Fruit fly (Drosophila melanogaster) whole organism, embryonic: ENCODE results near the gene CG3078.

ENCODE experiments used
- Atf3 ChIP-seq: fragments of 200-800 bp; sonication (Bioruptor generic); optimal IDR thresholded peaks from 3 replicates; lab custom pipeline; 2016; ENCODE audit warnings: missing biosample characterization, missing genetic modification characterization
- CG10147 ChIP-seq: fragments of 200-800 bp; sonication (Bioruptor generic); optimal IDR thresholded peaks from 2 replicates; lab custom pipeline; 2019; ENCODE audit warnings: missing biosample characterization, mild to moderate bottlenecking, missing genetic modification characterization, moderate library complexity
- CG11093 ChIP-seq: fragments of 200-800 bp; sonication (Bioruptor generic); IDR thresholded peaks from 3 replicates; pipeline ENCODE4 v1.3.6; 2022; ENCODE audit warnings: missing biosample characterization, missing genetic modification characterization
- CG13123 ChIP-seq: fragments of 200-800 bp; sonication (Bioruptor generic); optimal IDR thresholded peaks from 2 replicates; lab custom pipeline; 2016; ENCODE audit warnings: missing biosample characterization, missing genetic modification characterization
- CG14014 ChIP-seq: fragments of 200-800 bp; sonication (Bioruptor generic); IDR thresholded peaks from 2 replicates; pipeline ENCODE4 v1.3.6; 2022; ENCODE audit warnings: missing biosample characterization, missing genetic modification characterization
- CG16813 ChIP-seq: fragments of 200-800 bp; sonication (Bioruptor generic); IDR thresholded peaks from 3 replicates; pipeline ENCODE4 v1.3.6; 2022; ENCODE audit warnings: missing biosample characterization, missing genetic modification characterization; ENCODE audit not compliant: partially characterized antibody
- CG2116 ChIP-seq: fragments of 200-800 bp; sonication (Bioruptor generic); optimal IDR thresholded peaks from 3 replicates; lab custom pipeline; 2018; ENCODE audit warnings: missing biosample characterization, mild to moderate bottlenecking, missing genetic modification characterization
- CG43689 ChIP-seq: fragments of 200-800 bp; sonication (Bioruptor generic); IDR thresholded peaks from 2 replicates; pipeline ENCODE4 v1.3.6; 2022; ENCODE audit warnings: missing biosample characterization, missing genetic modification characterization
- CG5953 ChIP-seq: fragments of 200-800 bp; sonication (Bioruptor generic); IDR thresholded peaks from 2 replicates; pipeline ENCODE4 v1.3.6; 2022; ENCODE audit warnings: missing biosample characterization, missing genetic modification characterization
- CG6683 ChIP-seq: fragments of 200-800 bp; sonication (Bioruptor generic); optimal IDR thresholded peaks from 2 replicates; lab custom pipeline; 2017; ENCODE audit warnings: missing biosample characterization, mild to moderate bottlenecking, missing genetic modification characterization, missing genetic modification reagents
- CG9797 ChIP-seq: fragments of 200-800 bp; sonication (Bioruptor generic); optimal IDR thresholded peaks from 3 replicates; lab custom pipeline; 2018; ENCODE audit warnings: missing biosample characterization, mild to moderate bottlenecking, missing genetic modification characterization
- CkIIα-i1 ChIP-seq: fragments of 200-800 bp; sonication (Bioruptor generic); IDR thresholded peaks from 2 replicates; pipeline ENCODE4 v1.3.6; 2022; ENCODE audit warnings: missing biosample characterization, missing genetic modification characterization
- D19A ChIP-seq: fragments of 200-800 bp; optimal IDR thresholded peaks from 3 replicates; lab custom pipeline; 2019; ENCODE audit warnings: missing biosample characterization, mild to moderate bottlenecking, missing genetic modification characterization, moderate library complexity
- Dip2 ChIP-seq: fragments of 200-800 bp; sonication (Bioruptor generic); IDR thresholded peaks from 2 replicates; pipeline ENCODE4 v1.3.6; 2022; ENCODE audit warnings: missing biosample characterization, missing genetic modification characterization
- E2f1 ChIP-seq: fragments of 200-800 bp; sonication (Bioruptor generic); IDR thresholded peaks from 2 replicates; pipeline ENCODE4 v1.3.6; 2022; ENCODE audit warnings: missing biosample characterization, missing genetic modification characterization
- Ets65A ChIP-seq: fragments of 200-800 bp; sonication (Bioruptor generic); peaks from one replicate; lab custom pipeline; 2016; ENCODE audit warnings: missing biosample characterization, missing genetic modification characterization
- H15 ChIP-seq: fragments of 200-800 bp; sonication (Bioruptor generic); IDR thresholded peaks from 3 replicates; pipeline ENCODE4 v1.3.6; 2022; ENCODE audit warnings: missing biosample characterization, missing genetic modification characterization
- H2.0 ChIP-seq: fragments of 200-800 bp; sonication (Bioruptor generic); IDR thresholded peaks from 2 replicates; pipeline ENCODE4 v1.3.6; 2022; ENCODE audit warnings: missing biosample characterization, missing genetic modification characterization
- Hr3 ChIP-seq: fragments of 200-800 bp; sonication (Bioruptor generic); optimal IDR thresholded peaks from 3 replicates; lab custom pipeline; 2016; ENCODE audit warnings: missing biosample characterization, missing genetic modification characterization
- Lpt ChIP-seq: fragments of >200 bp; optimal IDR thresholded peaks from 2 replicates; lab custom pipeline; 2018; ENCODE audit warnings: missing biosample characterization, missing genetic modification characterization
- Meics ChIP-seq: fragments of 200-800 bp; sonication (Bioruptor generic); optimal IDR thresholded peaks from 2 replicates; lab custom pipeline; 2017; ENCODE audit warnings: missing biosample characterization, mild to moderate bottlenecking, missing genetic modification characterization
- NC2β ChIP-seq: fragments of 200-800 bp; sonication (Bioruptor generic); optimal IDR thresholded peaks from 2 replicates; lab custom pipeline; 2016; ENCODE audit warnings: missing biosample characterization, missing genetic modification characterization
- Nf-YA ChIP-seq: fragments of 200-800 bp; sonication (Bioruptor generic); IDR thresholded peaks from 2 replicates; pipeline ENCODE4 v1.3.6; 2022; ENCODE audit warnings: missing biosample characterization, missing genetic modification characterization
- Oli ChIP-seq: fragments of 200-800 bp; sonication (Bioruptor generic); optimal IDR thresholded peaks from 2 replicates; lab custom pipeline; 2018; ENCODE audit warnings: missing biosample characterization, mild to moderate bottlenecking, missing genetic modification characterization, moderate library complexity
- Ptx1 ChIP-seq: fragments of 200-800 bp; sonication (Bioruptor generic); IDR thresholded peaks from 2 replicates; pipeline ENCODE4 v1.3.6; 2022; ENCODE audit warnings: missing biosample characterization, missing genetic modification characterization
- Sin3A ChIP-seq: fragments of >200 bp; optimal IDR thresholded peaks from 2 replicates; lab custom pipeline; 2018
- Usf ChIP-seq: fragments of 200-800 bp; sonication (Bioruptor generic); optimal IDR thresholded peaks from 2 replicates; lab custom pipeline; 2017; ENCODE audit warnings: missing genotype, missing biosample characterization, missing genetic modification characterization
- ab ChIP-seq: fragments of 200-800 bp; sonication (Bioruptor generic); optimal IDR thresholded peaks from 2 replicates; lab custom pipeline; 2016; ENCODE audit warnings: missing biosample characterization, missing genetic modification characterization
- ato ChIP-seq: fragments of 200-800 bp; sonication (Bioruptor generic); IDR thresholded peaks from 2 replicates; pipeline ENCODE4 v1.3.6; 2022; ENCODE audit warnings: missing biosample characterization, missing genetic modification characterization; ENCODE audit not compliant: partially characterized antibody
- az2 ChIP-seq: fragments of 200-800 bp; sonication (Bioruptor generic); optimal IDR thresholded peaks from 3 replicates; lab custom pipeline; 2016; ENCODE audit warnings: missing biosample characterization, missing genetic modification characterization
- bowl ChIP-seq: fragments of 200-800 bp; sonication (Bioruptor generic); IDR thresholded peaks from 2 replicates; pipeline ENCODE4 v1.3.6; 2022; ENCODE audit warnings: missing biosample characterization, missing genetic modification characterization
- chinmo ChIP-seq: fragments of 200-800 bp; sonication (Bioruptor generic); IDR thresholded peaks from 4 replicates; pipeline ENCODE4 v1.3.6; 2022; ENCODE audit warnings: missing biosample characterization, missing genetic modification characterization; ENCODE audit not compliant: partially characterized antibody
- corto ChIP-seq: fragments of 200-800 bp; sonication (Bioruptor generic); optimal IDR thresholded peaks from 2 replicates; lab custom pipeline; 2016; ENCODE audit warnings: missing biosample characterization, mild to moderate bottlenecking, missing genetic modification characterization, moderate library complexity
- danr ChIP-seq: fragments of 200-800 bp; sonication (Bioruptor generic); IDR thresholded peaks from 2 replicates; pipeline ENCODE4 v1.3.6; 2022; ENCODE audit warnings: missing biosample characterization, missing genetic modification characterization
- ewg ChIP-seq: fragments of 200-800 bp; sonication (Bioruptor generic); optimal IDR thresholded peaks from 3 replicates; lab custom pipeline; 2017; ENCODE audit warnings: mild to moderate bottlenecking, missing biosample characterization, missing genetic modification reagents, missing genetic modification characterization
- exex ChIP-seq: fragments of 200-800 bp; sonication (Bioruptor generic); optimal IDR thresholded peaks from 4 replicates; lab custom pipeline; 2018; ENCODE audit warnings: missing biosample characterization, mild to moderate bottlenecking, missing genetic modification characterization, moderate library complexity
- jing ChIP-seq: fragments of 200-800 bp; sonication (Bioruptor generic); optimal IDR thresholded peaks from 2 replicates; lab custom pipeline; 2018; ENCODE audit warnings: missing biosample characterization, mild to moderate bottlenecking, missing genetic modification characterization
- klu ChIP-seq: fragments of 200-800 bp; sonication (Bioruptor generic); IDR thresholded peaks from 2 replicates; pipeline ENCODE4 v1.3.6; 2022; ENCODE audit warnings: missing biosample characterization, missing genetic modification characterization
- kni ChIP-seq: fragments of 200-800 bp; sonication (Bioruptor generic); optimal IDR thresholded peaks from 3 replicates; lab custom pipeline; 2017; ENCODE audit warnings: mild to moderate bottlenecking, missing biosample characterization, missing genetic modification reagents, missing genetic modification characterization
- lilli ChIP-seq: fragments of 200-800 bp; sonication (Bioruptor generic); optimal IDR thresholded peaks from 3 replicates; lab custom pipeline; 2016; ENCODE audit warnings: missing biosample characterization, missing genetic modification characterization
- lola ChIP-seq, 3 experiments: fragments of >200 bp in 2 of 3; fragments of 200-800 bp in 1 of 3; sonication (Bioruptor generic) in 1 of 3; optimal IDR thresholded peaks; 2 replicates each; lab custom pipeline; 2017 to 2019; ENCODE audit warnings: missing biosample characterization in 3 of 3, missing genetic modification characterization in 3 of 3, mild to moderate bottlenecking in 1 of 3, moderate library complexity in 1 of 3
- mam ChIP-seq: fragments of 200-800 bp; sonication (Bioruptor generic); optimal IDR thresholded peaks from 3 replicates; lab custom pipeline; 2016; ENCODE audit warnings: missing biosample characterization, missing genetic modification characterization
- nerfin-2 ChIP-seq: fragments of 200-800 bp; sonication (Bioruptor generic); IDR thresholded peaks from 2 replicates; pipeline ENCODE4 v1.3.6; 2022; ENCODE audit warnings: missing biosample characterization, missing genetic modification characterization; ENCODE audit not compliant: partially characterized antibody
- row ChIP-seq: fragments of 200-800 bp; sonication (Bioruptor generic); IDR thresholded peaks from 3 replicates; pipeline ENCODE4 v1.3.6; 2022; ENCODE audit warnings: missing biosample characterization, missing genetic modification characterization
- schlank ChIP-seq: fragments of 200-800 bp; sonication (Bioruptor generic); optimal IDR thresholded peaks from 2 replicates; lab custom pipeline; 2018; ENCODE audit warnings: missing biosample characterization, mild to moderate bottlenecking, missing genetic modification characterization
- scrt ChIP-seq: fragments of 200-800 bp; sonication (Bioruptor generic); optimal IDR thresholded peaks from 2 replicates; lab custom pipeline; 2018; ENCODE audit warnings: missing biosample characterization, mild to moderate bottlenecking, missing genetic modification characterization, moderate library complexity
- unc-4 ChIP-seq: fragments of 200-800 bp; sonication (Bioruptor generic); IDR thresholded peaks from 2 replicates; pipeline ENCODE4 v1.3.6; 2022; ENCODE audit warnings: missing biosample characterization, missing genetic modification characterization; ENCODE audit not compliant: partially characterized antibody
- vfl ChIP-seq: fragments of 200-800 bp; sonication (Bioruptor generic); optimal IDR thresholded peaks from 2 replicates; lab custom pipeline; 2016; ENCODE audit warnings: missing biosample characterization, missing genetic modification characterization
- zen ChIP-seq: fragments of 200-800 bp; sonication (Bioruptor generic); optimal IDR thresholded peaks from 3 replicates; lab custom pipeline; 2018; ENCODE audit warnings: missing biosample characterization, mild to moderate bottlenecking, missing genetic modification characterization, moderate library complexity

The CG3078 gene

DNA sequence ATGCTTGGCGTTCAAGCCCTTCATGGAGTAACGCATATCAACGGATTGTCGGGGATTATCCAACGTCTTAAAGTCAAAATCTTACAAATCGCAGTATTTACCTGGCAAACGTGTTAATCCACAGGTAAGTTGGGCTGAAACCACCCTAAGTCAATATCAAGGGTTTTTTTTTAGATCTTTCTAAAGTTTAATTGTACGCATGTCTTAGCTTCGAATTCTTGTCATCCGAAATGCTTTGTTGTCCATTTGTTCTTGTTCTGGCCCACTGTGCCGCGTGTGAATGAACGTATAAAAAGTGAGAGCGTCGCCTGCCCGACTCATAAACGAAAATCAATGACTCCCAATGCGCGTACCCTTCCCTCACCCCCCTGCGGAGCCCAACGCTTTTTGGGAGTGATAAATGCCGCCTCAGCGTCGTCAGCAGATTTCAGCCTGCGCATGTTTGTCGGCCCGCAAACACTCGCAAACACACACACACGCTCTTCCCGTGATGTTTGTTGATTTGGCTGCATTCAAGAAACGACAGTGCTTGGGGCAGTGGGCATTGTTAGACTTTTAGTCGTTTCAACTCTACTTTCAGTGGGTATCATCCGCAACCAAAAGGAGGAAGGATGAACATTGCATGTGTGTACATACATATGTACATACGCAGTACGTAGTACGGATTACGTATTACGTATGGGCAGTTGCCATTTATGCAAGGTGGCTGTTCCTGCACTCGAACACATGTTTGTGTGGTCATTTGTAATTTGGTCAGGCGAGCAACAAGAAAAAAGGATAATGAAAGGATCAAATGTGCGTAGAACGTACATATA, 36.8 kb upstream of the CG3078 start (continued):
- TF ChIP-seq CG5953 (GFP tag; lab: Robert Waterston, UW) (0 out of 2 replicates have a peak, but pooled peaks have one; percentile 11), Nf-YA (GFP tag; lab: Robert Waterston, UW) (peak; percentile 64), Hr3 (peak; percentile 91), mam (peak; percentile 93), scrt (peak; percentile 83), az2 (peak; percentile 92), Lpt (no peak), nerfin-2 (GFP tag; lab: Robert Waterston, UW) (no peak; the same call in 1 of the 2 replicates), chinmo (GFP tag; lab: Robert Waterston, UW) (peak; percentile 85; the same call in 3 of the 4 replicates), Ptx1 (GFP tag; lab: Robert Waterston, UW) (peak; percentile 88), CG16813 (GFP tag; lab: Robert Waterston, UW) (no peak), zen (tag; lab: Kevin White, UChicago) (peak; percentile 86), lilli (GFP tag; lab: Kevin White, UChicago) (peak; percentile 93), CG43689 (GFP tag; lab: Robert Waterston, UW) (peak; percentile 71), H15 (GFP tag; lab: Robert Waterston, UW) (peak; percentile 69; the same call in 2 of the 3 replicates), klu (peak; percentile 77), NC2β (peak; percentile 91), CG11093 (GFP tag; lab: Robert Waterston, UW) (peak; percentile 77; the same call in 2 of the 3 replicates), corto (no peak), CG10147 (GFP tag; lab: Kevin White, UChicago) (peak; percentile 91), schlank (tag; lab: Kevin White, UChicago) (peak; percentile 73), ab (GFP tag; lab: Kevin White, UChicago) (peak; percentile 86), Dip2 (GFP tag; lab: Robert Waterston, UW) (peak; percentile 44; the same call in 1 of the 2 replicates), unc-4 (no peak), Ets65A (GFP tag; lab: Kevin White, UChicago) (peak; percentile 99), CkIIα-i1 (GFP tag; lab: Robert Waterston, UW) (peak; percentile 18; the same call in 1 of the 2 replicates), lola (GFP tag; optimal IDR thresholded peaks at IDR 0.05; lab: Kevin White, UChicago) (peak in 1 of 3 experiments; percentile 97), CG2116 (GFP tag; lab: Kevin White, UChicago) (peak; percentile 68), CG13123 (GFP tag; lab: Kevin White, UChicago) (peak; percentile 83), D19A (peak; percentile 91), CG9797 (GFP tag; lab: Kevin White, UChicago) (peak; percentile 45), ewg (peak; percentile 87), vfl (peak; percentile 83), danr (GFP tag; lab: Robert Waterston, UW) (peak; percentile 76), CG14014 (peak; percentile 72), Meics (GFP tag; lab: Kevin White, UChicago) (peak; percentile 95), E2f1 (GFP tag; lab: Robert Waterston, UW) (peak; percentile 64; the same call in 1 of the 2 replicates), row (GFP tag; lab: Robert Waterston, UW) (peak; percentile 94), Sin3A (no peak), CG6683 (GFP tag; lab: Kevin White, UChicago) (peak; percentile 79), H2.0 (peak; percentile 77), Atf3 (GFP tag; lab: Kevin White, UChicago) (peak; percentile 93), bowl (GFP tag; lab: Robert Waterston, UW) (no peak; the same call in 1 of the 2 replicates), exex (tag; lab: Kevin White, UChicago) (peak; percentile 64), ato (GFP tag; lab: Robert Waterston, UW) (no peak), jing (GFP tag; lab: Kevin White, UChicago) (peak; percentile 87), Oli (tag; lab: Kevin White, UChicago) (peak; percentile 97), Usf (GFP tag; lab: Kevin White, UChicago) (peak; percentile 94), kni (GFP tag; lab: Kevin White, UChicago) (peak; percentile 83)
